Worm (Caenorhabditis elegans) whole organism, L3 larva: ENCODE measurements around the gene F41C3.8.

Source experiments
- ZK546.5 ChIP-seq: sonication (generic microtip); optimal IDR thresholded peaks from 2 replicates; lab custom pipeline; 2017; ENCODE audit warnings: missing biosample characterization, missing genetic modification characterization
- aly-2 ChIP-seq: fragments of 150-350 bp; optimal IDR thresholded peaks from 2 replicates; lab custom pipeline; 2014; ENCODE audit warnings: missing biosample characterization, missing genetic modification characterization
- ama-1 ChIP-seq: fragments of 150-350 bp; optimal IDR thresholded peaks from 2 replicates; lab custom pipeline; 2018
- ceh-16 ChIP-seq: sonication (generic microtip); optimal IDR thresholded peaks from 2 replicates; lab custom pipeline; 2017; ENCODE audit warnings: missing biosample characterization, missing genetic modification characterization
- ceh-28 ChIP-seq: fragments of 150-350 bp; optimal IDR thresholded peaks from 2 replicates; lab custom pipeline; 2014; ENCODE audit warnings: missing biosample characterization, missing genetic modification reagents, missing genetic modification characterization
- ceh-82 ChIP-seq: fragments of 150-350 bp; optimal IDR thresholded peaks from 2 replicates; lab custom pipeline; 2014; ENCODE audit warnings: missing biosample characterization, missing genetic modification characterization
- ceh-9 ChIP-seq: sonication (generic microtip); optimal IDR thresholded peaks from 2 replicates; lab custom pipeline; 2018; ENCODE audit warnings: missing biosample characterization, missing genetic modification characterization
- daf-12 ChIP-seq: fragments of 150-350 bp; optimal IDR thresholded peaks from 2 replicates; lab custom pipeline; 2014; ENCODE audit warnings: missing biosample characterization, missing genetic modification reagents, missing genetic modification characterization
- egl-27 ChIP-seq: sonication (generic microtip); optimal IDR thresholded peaks from 4 replicates; lab custom pipeline; 2017; ENCODE audit warnings: missing biosample characterization, missing genetic modification reagents, missing genetic modification characterization
- elt-2 ChIP-seq: sonication (generic microtip); optimal IDR thresholded peaks from 2 replicates; lab custom pipeline; 2016; ENCODE audit warnings: missing genetic modification reagents, mild to moderate bottlenecking, missing genetic modification characterization, missing compliant biosample characterization
- eor-1 ChIP-seq, 2 experiments: fragments of 150-350 bp; optimal IDR thresholded peaks; 2 replicates each; lab custom pipeline; 2014 to 2018; ENCODE audit warnings: missing biosample characterization in 2 of 2, missing genetic modification characterization in 2 of 2
- fos-1 ChIP-seq: fragments of 150-350 bp; optimal IDR thresholded peaks from 2 replicates; lab custom pipeline; 2014; ENCODE audit warnings: missing biosample characterization, missing genetic modification characterization
- hmg-11 ChIP-seq: sonication (generic microtip); optimal IDR thresholded peaks from 2 replicates; lab custom pipeline; 2016; ENCODE audit warnings: missing genetic modification characterization, missing compliant biosample characterization
- lin-15B ChIP-seq: fragments of 150-350 bp; optimal IDR thresholded peaks from 2 replicates; lab custom pipeline; 2014; ENCODE audit warnings: missing biosample characterization, missing genetic modification characterization
- lin-39 ChIP-seq: fragments of 150-350 bp; optimal IDR thresholded peaks from 2 replicates; lab custom pipeline; 2018; ENCODE audit warnings: missing biosample characterization, missing genetic modification reagents, missing genetic modification characterization
- lsy-12 ChIP-seq: sonication (generic microtip); optimal IDR thresholded peaks from 2 replicates; lab custom pipeline; 2016; ENCODE audit warnings: mild to moderate bottlenecking, missing genetic modification characterization, missing compliant biosample characterization
- mdl-1 ChIP-seq: fragments of 150-350 bp; optimal IDR thresholded peaks from 2 replicates; lab custom pipeline; 2014; ENCODE audit warnings: missing biosample characterization, missing genetic modification characterization
- nhr-11 ChIP-seq: fragments of 150-350 bp; optimal IDR thresholded peaks from 2 replicates; lab custom pipeline; 2014; ENCODE audit warnings: missing biosample characterization, missing genetic modification characterization
- nhr-12 ChIP-seq: fragments of 150-350 bp; optimal IDR thresholded peaks from 2 replicates; lab custom pipeline; 2014; ENCODE audit warnings: missing biosample characterization, missing genetic modification characterization
- nhr-25 ChIP-seq: sonication (generic microtip); optimal IDR thresholded peaks from 2 replicates; lab custom pipeline; 2017; ENCODE audit warnings: missing biosample characterization, missing genetic modification characterization
- nhr-43 ChIP-seq: sonication (generic microtip); optimal IDR thresholded peaks from 2 replicates; lab custom pipeline; 2016; ENCODE audit warnings: mild to moderate bottlenecking, missing genetic modification characterization, missing compliant biosample characterization; ENCODE audit not compliant: poor library complexity, severe bottlenecking
- nhr-67 ChIP-seq: fragments of 150-350 bp; optimal IDR thresholded peaks from 2 replicates; lab custom pipeline; 2014; ENCODE audit warnings: missing biosample characterization, missing genetic modification characterization
- nhr-76 ChIP-seq: fragments of 150-350 bp; sonication (generic microtip); optimal IDR thresholded peaks from 5 replicates; lab custom pipeline; 2014; ENCODE audit warnings: missing biosample characterization, missing genetic modification characterization
- nhr-77 ChIP-seq: fragments of 150-350 bp; optimal IDR thresholded peaks from 2 replicates; lab custom pipeline; 2014; ENCODE audit warnings: missing biosample characterization, missing genetic modification characterization
- pha-4 ChIP-seq: fragments of 150-350 bp; optimal IDR thresholded peaks from 2 replicates; lab custom pipeline; 2014; ENCODE audit warnings: missing biosample characterization, missing genetic modification reagents, missing genetic modification characterization
- pqm-1 ChIP-seq: fragments of 150-350 bp; optimal IDR thresholded peaks from 2 replicates; lab custom pipeline; 2017; ENCODE audit warnings: missing biosample characterization, missing genetic modification characterization, inconsistent platforms
- sea-2 ChIP-seq: fragments of 150-350 bp; sonication (generic microtip); optimal IDR thresholded peaks from 4 replicates; lab custom pipeline; 2014; ENCODE audit warnings: missing biosample characterization, missing genetic modification reagents, missing genetic modification characterization
- skn-1 ChIP-seq: fragments of 150-350 bp; optimal IDR thresholded peaks from 2 replicates; lab custom pipeline; 2014; ENCODE audit warnings: missing biosample characterization, missing genetic modification characterization
- snpc-4 ChIP-seq: fragments of 150-350 bp; optimal IDR thresholded peaks from 2 replicates; lab custom pipeline; 2014; ENCODE audit warnings: missing biosample characterization, missing genetic modification characterization
- tbx-2 ChIP-seq: sonication (generic microtip); optimal IDR thresholded peaks from 2 replicates; lab custom pipeline; 2016; ENCODE audit warnings: mild to moderate bottlenecking, missing genetic modification characterization, missing compliant biosample characterization
- ztf-4 ChIP-seq: fragments of 150-350 bp; optimal IDR thresholded peaks from 2 replicates; lab custom pipeline; 2014; ENCODE audit warnings: missing biosample characterization, missing genetic modification characterization

The F41C3.8 gene

DNA sequence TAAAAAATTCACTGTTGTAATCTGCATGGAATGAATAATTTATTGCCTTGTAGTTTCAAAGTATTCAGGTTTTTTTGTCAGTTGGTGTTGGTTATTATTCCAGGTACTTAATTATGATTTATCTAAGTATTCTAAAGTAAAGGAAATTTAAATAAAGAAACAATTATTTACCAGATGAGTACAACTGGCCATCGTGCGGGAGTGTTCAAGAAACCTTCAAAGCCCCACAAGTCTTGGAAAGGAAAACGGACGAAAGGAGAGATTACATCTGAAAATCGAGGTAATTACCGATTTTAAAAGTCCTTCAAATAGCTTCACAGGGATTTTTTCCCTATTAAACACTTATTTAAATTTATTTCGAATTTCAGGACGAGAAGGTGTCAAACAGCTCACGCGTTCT is 5.7 kb upstream of the F41C3.8 start, which contains the start of gene tag-151:
Gene tag-151, plus strand, starts transcription at position 158 of the 400 bp plus-strand sequence.
- TF ChIP-seq nhr-77 (no peak), pqm-1 (tag; lab: Kevin White, UChicago) (no peak), nhr-76 (tag; lab: Kevin White, UChicago) (no peak), egl-27 (tag; lab: Kevin White, UChicago) (no peak), pha-4 (no peak), lin-15B (tag; lab: Kevin White, UChicago) (no peak), aly-2 (tag; lab: Kevin White, UChicago) (peak; percentile 53), nhr-43 (tag; lab: Kevin White, UChicago) (peak; percentile 43), nhr-12 (tag; lab: Kevin White, UChicago) (no peak), lsy-12 (peak; percentile 64), nhr-25 (tag; lab: Kevin White, UChicago) (no peak), elt-2 (tag; lab: Kevin White, UChicago) (peak; percentile 28)
- TF ChIP-seq, all 47 proteins: peak for 4

DNA sequence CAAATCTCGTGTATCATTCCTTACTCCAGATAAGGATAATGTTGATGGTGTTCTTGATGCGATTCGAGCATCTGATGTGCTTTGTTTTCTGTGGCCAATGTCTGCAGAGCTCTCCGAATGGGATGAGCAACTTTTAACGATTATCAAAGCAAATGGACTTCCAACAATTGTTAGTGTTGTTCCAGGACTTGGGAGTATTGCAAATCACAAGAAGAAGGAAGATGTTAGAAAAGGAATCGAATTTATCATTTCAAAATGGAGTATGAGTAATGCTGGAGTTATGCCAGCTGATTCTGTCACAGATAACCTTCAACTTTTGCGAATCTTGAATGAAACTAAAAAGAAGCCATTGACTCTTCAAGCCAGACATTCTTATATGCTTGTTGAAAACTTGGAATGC is 5.0 kb upstream of the F41C3.8 start:
- TF ChIP-seq ceh-82 (tag; lab: Kevin White, UChicago) (no peak), nhr-76 (tag; lab: Kevin White, UChicago) (no peak), ztf-4 (tag; lab: Kevin White, UChicago) (no peak), pha-4 (no peak), lin-39 (tag; lab: Kevin White, UChicago) (no peak), nhr-43 (tag; lab: Kevin White, UChicago) (no peak), aly-2 (tag; lab: Kevin White, UChicago) (no peak), pqm-1 (tag; lab: Kevin White, UChicago) (no peak), nhr-77 (no peak), daf-12 (tag; lab: Kevin White, UChicago) (no peak)

DNA sequence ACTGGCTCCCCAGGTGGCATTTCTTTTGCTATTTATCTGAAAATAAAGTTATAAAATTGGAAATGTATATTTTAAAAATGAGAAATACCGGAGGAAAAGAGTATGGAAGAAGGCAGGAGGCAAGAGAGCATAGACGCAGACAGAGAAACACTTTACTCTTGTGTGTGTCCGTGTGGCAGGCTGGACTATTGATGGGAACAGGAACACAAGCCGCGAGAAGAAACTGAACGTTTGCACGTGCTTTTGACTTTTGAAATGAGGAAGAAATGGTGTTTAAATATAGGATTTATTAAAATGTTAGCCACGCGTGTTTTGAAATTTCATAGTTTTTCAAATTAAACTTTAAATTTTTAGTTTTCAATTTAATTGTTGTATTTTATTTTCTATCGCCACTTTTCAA is 10.3 kb downstream of the F41C3.8 start, which contains the start of gene F10G7.10:
Gene F10G7.10, minus strand, starts transcription at position 145 of the 400 bp plus-strand sequence.
- TF ChIP-seq egl-27 (tag; lab: Kevin White, UChicago), result no peak
- no peak for TF ChIP-seq ceh-9 (tag; lab: Kevin White, UChicago)
- TF ChIP-seq ceh-82 (tag; lab: Kevin White, UChicago), result no peak
- TF ChIP-seq sea-2 (GFP tag; lab: Kevin White, UChicago), result no peak
- TF ChIP-seq hmg-11 (tag; lab: Kevin White, UChicago), result peak; percentile 56
- no peak for TF ChIP-seq nhr-11 (tag; lab: Kevin White, UChicago)
- TF ChIP-seq skn-1 (tag; lab: Kevin White, UChicago), result no peak
- TF ChIP-seq ceh-16, result no peak
- TF ChIP-seq ztf-4 (tag; lab: Kevin White, UChicago), result no peak
- no peak for TF ChIP-seq nhr-77
- no peak for TF ChIP-seq ama-1
- TF ChIP-seq mdl-1, result no peak
- no peak for TF ChIP-seq nhr-76 (tag; lab: Kevin White, UChicago)
- TF ChIP-seq elt-2 (tag; lab: Kevin White, UChicago), result peak; percentile 49
- no peak for TF ChIP-seq lin-39 (tag; lab: Kevin White, UChicago)
- no peak for TF ChIP-seq fos-1 (tag; lab: Kevin White, UChicago)
- TF ChIP-seq pha-4, result peak; percentile 52
- TF ChIP-seq nhr-25 (tag; lab: Kevin White, UChicago), result no peak
- TF ChIP-seq, all 47 proteins: peak for 3

- TF ChIP-seq nhr-67 (tag; lab: Kevin White, UChicago) (no peak), egl-27 (tag; lab: Kevin White, UChicago) (no peak), daf-12 (tag; lab: Kevin White, UChicago) (no peak), ama-1 (peak; percentile 72), elt-2 (tag; lab: Kevin White, UChicago) (peak; percentile 37)
These were observed 11.0 kb downstream of the F41C3.8 start for ce11 chrII:4726750-4727384.

DNA sequence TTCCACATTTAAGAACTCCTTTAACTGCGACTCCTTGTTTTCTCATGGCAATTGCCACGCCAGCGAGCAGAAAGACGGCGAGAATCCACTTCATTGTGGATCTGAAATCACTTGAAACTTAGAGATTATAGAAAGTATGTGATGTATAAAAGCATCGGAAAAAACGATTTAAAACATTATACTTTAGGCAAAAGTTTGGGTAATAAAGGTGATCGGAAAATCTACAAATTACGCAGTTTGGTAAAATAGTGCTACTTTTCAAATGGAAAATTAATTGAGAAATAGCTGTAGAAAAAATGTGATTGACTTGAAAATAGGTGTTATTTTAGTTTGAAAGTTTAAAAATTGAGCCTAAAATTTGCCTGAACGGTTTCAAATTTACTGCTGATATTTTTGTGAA is 11.9 kb downstream of the F41C3.8 start, which contains the start of gene ttr-41:
Gene ttr-41, minus strand, starts transcription at position 101 of the 400 bp plus-strand sequence.
- TF ChIP-seq ZK546.5 (tag; lab: Kevin White, UChicago) (no peak), snpc-4 (tag; lab: Kevin White, UChicago) (no peak), eor-1 (tag; optimal IDR thresholded peaks at IDR 0.05; lab: Kevin White, UChicago) (no peak), elt-2 (tag; lab: Kevin White, UChicago) (no peak), ceh-82 (tag; lab: Kevin White, UChicago) (no peak), lin-39 (tag; lab: Kevin White, UChicago) (no peak), ceh-28 (tag; lab: Kevin White, UChicago) (no peak), nhr-43 (tag; lab: Kevin White, UChicago) (no peak), ceh-16 (no peak), ama-1 (no peak), tbx-2 (no peak)
